Worm (Caenorhabditis elegans) whole organism, young adult: ENCODE data around the gene H06I04.6.

ENCODE experiments used
- C06A6.2 ChIP-seq: fragments of 200-800 bp; sonication (Bioruptor generic); conservative IDR thresholded peaks from 2 replicates; pipeline ENCODE4 v1.3.6; 2022; ENCODE audit warnings: missing genetic modification characterization, missing compliant biosample characterization
- D2030.7 ChIP-seq: fragments of 200-800 bp; sonication (Bioruptor generic); IDR thresholded peaks from 2 replicates; pipeline ENCODE4 v1.3.6; 2022; ENCODE audit warnings: missing genetic modification reagents, missing genetic modification characterization, missing compliant biosample characterization
- F22D6.2 ChIP-seq: sonication (generic microtip); optimal IDR thresholded peaks from 2 replicates; lab custom pipeline; 2016; ENCODE audit warnings: mild to moderate bottlenecking, missing genetic modification characterization, missing compliant biosample characterization
- F39B2.1 ChIP-seq: fragments of 200-800 bp; sonication (Bioruptor generic); IDR thresholded peaks from 2 replicates; pipeline ENCODE4 v1.3.6; 2022; ENCODE audit warnings: missing genetic modification reagents, missing genetic modification characterization, missing compliant biosample characterization
- F49E8.2 ChIP-seq: sonication (generic microtip); optimal IDR thresholded peaks from 3 replicates; lab custom pipeline; 2017; ENCODE audit warnings: missing genetic modification characterization, mild to moderate bottlenecking, missing compliant biosample characterization, antibody characterized with exemption, moderate library complexity; ENCODE audit not compliant: insufficient read depth
- F52B5.7 ChIP-seq: sonication (generic microtip); optimal IDR thresholded peaks from 2 replicates; lab custom pipeline; 2016; ENCODE audit warnings: mild to moderate bottlenecking, missing genetic modification characterization, missing compliant biosample characterization
- F57C9.4 ChIP-seq: sonication (generic microtip); optimal IDR thresholded peaks from 2 replicates; lab custom pipeline; 2017; ENCODE audit warnings: mild to moderate bottlenecking, missing genetic modification characterization, missing compliant biosample characterization
- T07F8.4 ChIP-seq: sonication (generic microtip); optimal IDR thresholded peaks from 2 replicates; lab custom pipeline; 2016; ENCODE audit warnings: mild to moderate bottlenecking, missing genetic modification characterization, moderate library complexity, missing compliant biosample characterization
- Y56A3A.18 ChIP-seq: fragments of 200-800 bp; sonication (Bioruptor generic); IDR thresholded peaks from 2 replicates; pipeline ENCODE4 v1.3.6; 2022; ENCODE audit warnings: missing genetic modification reagents, missing genetic modification characterization, missing compliant biosample characterization
- Y79H2A.3 ChIP-seq: fragments of 200-800 bp; sonication (Bioruptor generic); conservative IDR thresholded peaks from 2 replicates; pipeline ENCODE4 v1.3.6; 2022; ENCODE audit warnings: missing genetic modification reagents, missing genetic modification characterization, missing compliant biosample characterization
- akir-1 ChIP-seq: fragments of 200-800 bp; sonication (Bioruptor generic); optimal IDR thresholded peaks from 2 replicates; lab custom pipeline; 2018; ENCODE audit warnings: mild to moderate bottlenecking, missing genetic modification characterization, moderate library complexity, missing compliant biosample characterization
- aptf-2 ChIP-seq: fragments of 200-800 bp; sonication (Bioruptor generic); conservative IDR thresholded peaks from 2 replicates; pipeline ENCODE4 v1.3.6; 2022; ENCODE audit warnings: missing genetic modification reagents, missing genetic modification characterization, missing compliant biosample characterization
- attf-6 ChIP-seq: fragments of 200-800 bp; sonication (Bioruptor generic); IDR thresholded peaks from 2 replicates; pipeline ENCODE4 v1.3.6; 2022; ENCODE audit warnings: missing genetic modification reagents, missing genetic modification characterization, missing compliant biosample characterization
- bed-1 ChIP-seq: fragments of 200-800 bp; sonication (Bioruptor generic); IDR thresholded peaks from 2 replicates; pipeline ENCODE4 v1.3.6; 2022; ENCODE audit warnings: missing genetic modification reagents, missing genetic modification characterization, missing compliant biosample characterization
- ccch-3 ChIP-seq: fragments of 200-800 bp; sonication (Bioruptor generic); optimal IDR thresholded peaks from 2 replicates; lab custom pipeline; 2018; ENCODE audit warnings: mild to moderate bottlenecking, missing genetic modification characterization, missing compliant biosample characterization
- chd-7 ChIP-seq: sonication (generic microtip); optimal IDR thresholded peaks from 2 replicates; lab custom pipeline; 2016; ENCODE audit warnings: mild to moderate bottlenecking, missing genetic modification characterization, moderate library complexity, missing compliant biosample characterization
- die-1 ChIP-seq: sonication (generic microtip); optimal IDR thresholded peaks from 2 replicates; lab custom pipeline; 2016; ENCODE audit warnings: missing genotype, mild to moderate bottlenecking, missing genetic modification characterization, missing compliant biosample characterization
- dpff-1 ChIP-seq: sonication (generic microtip); optimal IDR thresholded peaks from 2 replicates; lab custom pipeline; 2017; ENCODE audit warnings: mild to moderate bottlenecking, missing genetic modification characterization, missing compliant biosample characterization
- efl-1 ChIP-seq: fragments of 150-350 bp; optimal IDR thresholded peaks from 2 replicates; lab custom pipeline; 2014; ENCODE audit warnings: missing biosample characterization, missing genetic modification reagents, missing genetic modification characterization
- ekl-4 ChIP-seq: fragments of 200-800 bp; sonication (Bioruptor generic); IDR thresholded peaks from 2 replicates; pipeline ENCODE4 v1.3.6; 2022; ENCODE audit warnings: missing genetic modification reagents, missing genetic modification characterization, missing compliant biosample characterization
- hmg-1.2 ChIP-seq: fragments of 200-800 bp; sonication (Bioruptor generic); IDR thresholded peaks from 2 replicates; pipeline ENCODE4 v1.3.6; 2022; ENCODE audit warnings: missing genetic modification reagents, missing genetic modification characterization, missing compliant biosample characterization
- hmg-20 ChIP-seq: fragments of 200-800 bp; sonication (Bioruptor generic); IDR thresholded peaks from 2 replicates; pipeline ENCODE4 v1.3.6; 2022; ENCODE audit warnings: missing genetic modification reagents, missing genetic modification characterization, missing compliant biosample characterization
- let-526 ChIP-seq: fragments of 200-800 bp; sonication (Bioruptor generic); IDR thresholded peaks from 2 replicates; pipeline ENCODE4 v1.3.6; 2022; ENCODE audit warnings: missing genetic modification reagents, missing genetic modification characterization, missing compliant biosample characterization
- lin-35 ChIP-seq, 3 experiments: fragments of 150-350 bp in 2 of 3; sonication (generic microtip) in 1 of 3; optimal IDR thresholded peaks; 2 replicates each; lab custom pipeline; 2014 to 2018; ENCODE audit warnings: missing biosample characterization in 3 of 3, missing genetic modification characterization in 3 of 3, missing genetic modification reagents in 3 of 3
- lin-40 ChIP-seq: sonication (generic microtip); optimal IDR thresholded peaks from 2 replicates; lab custom pipeline; 2016; ENCODE audit warnings: missing genetic modification characterization, mild to moderate bottlenecking, missing compliant biosample characterization, missing genotype, missing genetic modification reagents
- lin-54 ChIP-seq: fragments of 200-800 bp; sonication (Bioruptor generic); optimal IDR thresholded peaks from 2 replicates; lab custom pipeline; 2018; ENCODE audit warnings: mild to moderate bottlenecking, missing genetic modification characterization, missing compliant biosample characterization
- lsy-27 ChIP-seq: sonication (generic microtip); optimal IDR thresholded peaks from 2 replicates; lab custom pipeline; 2017; ENCODE audit warnings: missing genetic modification characterization, mild to moderate bottlenecking, missing compliant biosample characterization, antibody characterized with exemption, missing genotype, borderline replicate concordance; ENCODE audit not compliant: insufficient read depth
- madf-3 ChIP-seq: fragments of 200-800 bp; sonication (Bioruptor generic); IDR thresholded peaks from 2 replicates; pipeline ENCODE4 v1.3.6; 2022; ENCODE audit warnings: missing genetic modification reagents, missing genetic modification characterization, missing compliant biosample characterization
- madf-6 ChIP-seq: fragments of 200-800 bp; sonication (Bioruptor generic); IDR thresholded peaks from 2 replicates; pipeline ENCODE4 v1.3.6; 2022; ENCODE audit warnings: missing genetic modification reagents, missing genetic modification characterization, missing compliant biosample characterization
- madf-8 ChIP-seq: fragments of 200-800 bp; sonication (Bioruptor generic); conservative IDR thresholded peaks from 2 replicates; pipeline ENCODE4 v1.3.6; 2022; ENCODE audit warnings: missing genetic modification reagents, missing genetic modification characterization, missing compliant biosample characterization
- mcd-1 ChIP-seq: fragments of 200-800 bp; sonication (Bioruptor generic); IDR thresholded peaks from 2 replicates; pipeline ENCODE4 v1.3.6; 2022; ENCODE audit warnings: missing genetic modification reagents, missing genetic modification characterization, missing compliant biosample characterization
- mxl-1 ChIP-seq: sonication (generic microtip); optimal IDR thresholded peaks from 2 replicates; lab custom pipeline; 2016; ENCODE audit warnings: missing genetic modification characterization, missing compliant biosample characterization
- nfya-1 ChIP-seq: sonication (generic microtip); optimal IDR thresholded peaks from 2 replicates; lab custom pipeline; 2017; ENCODE audit warnings: antibody characterized with exemption, missing compliant biosample characterization, missing genetic modification characterization, borderline replicate concordance; ENCODE audit not compliant: insufficient read depth
- nfya-2 ChIP-seq: fragments of 200-800 bp; sonication (Bioruptor generic); IDR thresholded peaks from 2 replicates; pipeline ENCODE4 v1.3.6; 2022; ENCODE audit warnings: missing genetic modification reagents, missing genetic modification characterization, missing compliant biosample characterization
- nhr-179 ChIP-seq: sonication (generic microtip); optimal IDR thresholded peaks from 2 replicates; lab custom pipeline; 2016; ENCODE audit warnings: mild to moderate bottlenecking, missing genetic modification characterization, missing compliant biosample characterization
- nhr-27 ChIP-seq: fragments of 200-800 bp; sonication (Bioruptor generic); optimal IDR thresholded peaks from 2 replicates; lab custom pipeline; 2018; ENCODE audit warnings: mild to moderate bottlenecking, missing genetic modification characterization, moderate library complexity, missing compliant biosample characterization
- nhr-90 ChIP-seq: sonication (generic microtip); optimal IDR thresholded peaks from 2 replicates; lab custom pipeline; 2016; ENCODE audit warnings: missing genotype, mild to moderate bottlenecking, missing genetic modification characterization, missing compliant biosample characterization
- pbrm-1 ChIP-seq: fragments of 200-800 bp; sonication (Bioruptor generic); IDR thresholded peaks from 2 replicates; pipeline ENCODE4 v1.3.6; 2022; ENCODE audit warnings: missing genetic modification reagents, missing genetic modification characterization, missing compliant biosample characterization
- repo-1 ChIP-seq: sonication (generic microtip); optimal IDR thresholded peaks from 2 replicates; lab custom pipeline; 2017; ENCODE audit warnings: mild to moderate bottlenecking, missing genetic modification characterization, missing compliant biosample characterization
- sea-2 ChIP-seq: fragments of 200-800 bp; sonication (Bioruptor generic); IDR thresholded peaks from 2 replicates; pipeline ENCODE4 v1.3.6; 2022; ENCODE audit warnings: missing genetic modification characterization, missing compliant biosample characterization
- tbx-9 ChIP-seq: sonication (generic microtip); optimal IDR thresholded peaks from 2 replicates; lab custom pipeline; 2016; ENCODE audit warnings: borderline replicate concordance, missing genetic modification characterization, inconsistent platforms, missing compliant biosample characterization
- unc-130 ChIP-seq: sonication (generic microtip); optimal IDR thresholded peaks from 2 replicates; lab custom pipeline; 2016; ENCODE audit warnings: missing genetic modification reagents, missing genetic modification characterization, missing compliant biosample characterization
- unc-62 ChIP-seq: fragments of 150-350 bp; optimal IDR thresholded peaks from 2 replicates; lab custom pipeline; 2014; ENCODE audit warnings: missing biosample characterization, missing genetic modification reagents, missing genetic modification characterization
- zfh-2 ChIP-seq: fragments of 200-800 bp; sonication (Bioruptor generic); conservative IDR thresholded peaks from 2 replicates; pipeline ENCODE4 v1.3.6; 2022; ENCODE audit warnings: missing genetic modification reagents, missing genetic modification characterization, missing compliant biosample characterization
- zim-3 ChIP-seq: sonication (generic microtip); optimal IDR thresholded peaks from 2 replicates; lab custom pipeline; 2017; ENCODE audit warnings: mild to moderate bottlenecking, missing genetic modification characterization, moderate library complexity, missing compliant biosample characterization
- ztf-25 ChIP-seq: fragments of 200-800 bp; sonication (Bioruptor generic); IDR thresholded peaks from 2 replicates; pipeline ENCODE4 v1.3.6; 2022; ENCODE audit warnings: missing genetic modification reagents, missing genetic modification characterization, missing compliant biosample characterization
- ztf-26 ChIP-seq: sonication (generic microtip); optimal IDR thresholded peaks from 2 replicates; lab custom pipeline; 2017; ENCODE audit warnings: missing genetic modification characterization, missing compliant biosample characterization
- ztf-28 ChIP-seq: fragments of 200-800 bp; sonication (Bioruptor generic); IDR thresholded peaks from 2 replicates; pipeline ENCODE4 v1.3.6; 2022; ENCODE audit warnings: missing genetic modification reagents, missing genetic modification characterization, missing compliant biosample characterization
- ztf-6 ChIP-seq: fragments of 200-800 bp; sonication (Bioruptor generic); IDR thresholded peaks from 2 replicates; pipeline ENCODE4 v1.3.6; 2022; ENCODE audit warnings: missing genetic modification reagents, missing genetic modification characterization, missing compliant biosample characterization

H06I04.6 gene

ce11 chrIII:3067909-3068455, 3.8 kb upstream of the H06I04.6 start, which contains the start of gene ubl-1:
Gene ubl-1 (plus strand): TSS chrIII:3068310.
- TF ChIP-seq F39B2.1 (GFP tag; lab: Robert Waterston, UW) (no peak), let-526 (GFP tag; lab: Robert Waterston, UW) (no peak), madf-6 (GFP tag; lab: Robert Waterston, UW) (peak; percentile 74), madf-3 (GFP tag; lab: Robert Waterston, UW) (no peak), efl-1 (GFP tag; lab: Kevin White, UChicago) (peak; percentile 71), unc-130 (no peak), lin-54 (GFP tag; lab: Kevin White, UChicago) (peak; percentile 76), pbrm-1 (peak; percentile 72; the same call in 1 of the 2 replicates), sea-2 (GFP tag; lab: Robert Waterston, UW) (no peak), madf-8 (no peak), nhr-27 (no peak), F22D6.2 (no peak), hmg-20 (GFP tag; lab: Robert Waterston, UW) (no peak), F57C9.4 (tag; lab: Kevin White, UChicago) (no peak), die-1 (tag; lab: Kevin White, UChicago) (no peak), mxl-1 (tag; lab: Kevin White, UChicago) (no peak), ztf-28 (GFP tag; lab: Robert Waterston, UW) (no peak), akir-1 (GFP tag; lab: Kevin White, UChicago) (no peak), lsy-27 (no peak), ztf-6 (no peak), Y56A3A.18 (GFP tag; lab: Robert Waterston, UW) (no peak), F52B5.7 (no peak), attf-6 (GFP tag; lab: Robert Waterston, UW) (no peak), C06A6.2 (GFP tag; lab: Robert Waterston, UW) (no peak; the same call in 1 of the 2 replicates), nfya-1 (no peak), zim-3 (no peak), Y79H2A.3 (no peak), nhr-179 (tag; lab: Kevin White, UChicago) (no peak), unc-62 (no peak), ccch-3 (GFP tag; lab: Kevin White, UChicago) (no peak), ztf-25 (GFP tag; lab: Robert Waterston, UW) (no peak), tbx-9 (tag; lab: Kevin White, UChicago) (no peak), mcd-1 (GFP tag; lab: Robert Waterston, UW) (peak; percentile 97), dpff-1 (no peak), nhr-90 (tag; lab: Kevin White, UChicago) (no peak), chd-7 (tag; lab: Kevin White, UChicago) (no peak), zfh-2 (GFP tag; lab: Robert Waterston, UW) (no peak), D2030.7 (peak; percentile 48; the same call in 1 of the 2 replicates), hmg-1.2 (GFP tag; lab: Robert Waterston, UW) (peak; percentile 55; the same call in 1 of the 2 replicates), ekl-4 (GFP tag; lab: Robert Waterston, UW) (0 out of 2 replicates have a peak, but pooled peaks have one; percentile 57), aptf-2 (no peak), nfya-2 (GFP tag; lab: Robert Waterston, UW) (no peak), lin-40 (tag; lab: Kevin White, UChicago) (peak; percentile 61), repo-1 (tag; lab: Kevin White, UChicago) (no peak), lin-35 (GFP tag; optimal IDR thresholded peaks at IDR 0.05; lab: Kevin White, UChicago) (peak in 1 of 3 experiments; percentile 74), bed-1 (GFP tag; lab: Robert Waterston, UW) (no peak), ztf-26 (tag; lab: Kevin White, UChicago) (no peak), F49E8.2 (peak; percentile 29), T07F8.4 (tag; lab: Kevin White, UChicago) (no peak)
